Fruit fly (Drosophila melanogaster) S2 (cell line): ENCODE data around the gene Svil.

Experiments
- CG8478 ChIP-seq: fragments of >200 bp; optimal IDR thresholded peaks from 2 replicates; lab custom pipeline; 2018
- CTCF ChIP-seq, 2 experiments: fragments of >200 bp; optimal IDR thresholded peaks; 2 replicates each; lab custom pipeline; 2018

DNA sequence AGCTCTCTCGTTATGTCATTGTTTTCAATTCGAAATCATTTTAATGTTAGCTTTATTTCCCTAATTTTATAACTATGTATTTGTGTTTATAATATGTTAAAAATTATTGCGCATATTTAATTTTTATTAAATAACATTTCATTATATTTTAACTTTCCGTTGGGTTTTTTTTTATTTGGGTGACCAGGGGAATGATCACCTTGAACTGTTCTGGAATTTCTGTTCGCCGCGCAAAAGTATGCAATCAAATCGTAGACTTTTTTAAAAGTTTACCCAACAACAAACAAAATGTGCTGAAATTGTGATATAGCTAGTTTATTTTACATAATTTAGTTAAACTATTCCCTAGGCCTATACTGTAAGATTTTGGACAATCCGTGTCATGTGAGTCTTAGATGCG is 121.6 kb downstream of the Svil start:
- no peak for TF ChIP-seq CG8478 (lab: Kevin White, UChicago)
- no peak for TF ChIP-seq CTCF (optimal IDR thresholded peaks at IDR 0.05; lab: Kevin White, UChicago)
